Worm (Caenorhabditis elegans): Measurements from ENCODE around the gene nfyc-1.

Gene nfyc-1

DNA sequence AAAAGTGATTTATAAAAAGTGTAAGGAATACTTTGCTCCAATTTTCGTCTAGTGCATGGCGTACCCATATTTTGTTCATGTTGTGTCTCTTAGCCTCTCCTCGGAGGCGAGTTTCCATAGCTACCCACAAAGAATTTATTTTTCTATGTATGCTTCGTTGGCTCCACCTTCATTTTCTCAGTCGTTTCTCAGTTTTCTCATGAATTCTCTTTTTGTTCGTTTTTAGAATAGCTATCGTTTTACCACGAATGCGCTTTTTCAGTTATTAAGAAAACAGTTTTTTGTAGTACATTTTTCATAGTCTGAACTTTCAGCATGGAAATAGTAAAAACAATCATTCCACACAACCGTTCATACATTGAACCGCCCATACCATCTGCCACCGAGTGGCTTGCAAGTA, 37.4 kb upstream of the nfyc-1 start, which contains the start of gene osta-1:
Gene osta-1, plus strand, starts transcription at position 309 of the 400 bp plus-strand sequence.
- TF ChIP-seq jun-1 (tag; optimal IDR thresholded peaks at IDR 0.05) (no peak), nhr-11 (tag; optimal IDR thresholded peaks at IDR 0.05) (peak; percentile 75)

DNA sequence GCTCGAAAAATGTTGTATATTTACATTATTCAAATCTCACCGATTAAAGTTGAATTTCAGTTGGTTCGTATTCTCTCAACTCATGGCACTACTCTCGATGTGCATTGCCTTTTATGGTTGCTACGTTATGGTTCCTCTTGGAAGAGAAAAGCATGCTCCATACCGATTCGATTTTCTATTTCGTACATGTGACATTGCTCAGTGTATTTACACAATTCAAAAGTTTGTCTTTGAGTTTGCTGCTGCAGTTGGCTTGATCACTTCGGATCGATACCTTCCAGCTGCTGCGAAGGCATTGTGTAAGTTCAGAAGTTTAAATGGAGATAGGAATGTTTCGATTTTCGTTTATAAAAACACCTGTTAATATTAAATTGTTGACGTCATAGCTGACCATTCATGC, 35.5 kb upstream of the nfyc-1 start:
- TF ChIP-seq fos-1 (tag; optimal IDR thresholded peaks at IDR 0.05) (no peak), pqm-1 (tag; optimal IDR thresholded peaks at IDR 0.05) (no peak), ceh-28 (tag; optimal IDR thresholded peaks at IDR 0.05) (no peak), fkh-2 (tag; optimal IDR thresholded peaks at IDR 0.05) (no peak), mml-1 (tag; optimal IDR thresholded peaks at IDR 0.05) (no peak), daf-12 (tag; optimal IDR thresholded peaks at IDR 0.05) (no peak), ceh-9 (tag; optimal IDR thresholded peaks at IDR 0.05) (no peak), ZK546.5 (tag; optimal IDR thresholded peaks at IDR 0.05) (no peak), skn-1 (tag; optimal IDR thresholded peaks at IDR 0.05) (no peak), aly-2 (tag; optimal IDR thresholded peaks at IDR 0.05) (no peak)

DNA sequence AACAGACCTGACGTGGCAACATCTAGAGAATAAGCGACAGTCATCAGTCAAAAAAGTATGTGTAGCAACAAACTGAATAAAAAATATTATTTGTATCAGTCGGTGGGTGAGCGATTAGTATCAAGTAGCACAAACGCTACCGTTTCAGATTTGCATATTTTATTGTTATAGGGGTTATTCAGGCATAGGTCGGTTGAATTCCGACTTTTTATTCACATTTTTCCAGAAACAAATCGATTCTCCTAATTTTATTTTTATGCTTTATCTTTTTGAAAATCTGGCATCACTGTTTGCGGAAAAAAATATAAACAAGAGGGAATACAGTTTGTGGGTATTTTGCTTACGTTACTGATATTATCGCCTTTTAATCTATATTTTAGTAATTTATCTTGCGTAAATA, 31.9 kb upstream of the nfyc-1 start, which contains the start of gene best-4:
Gene best-4, minus strand, starts transcription at position 101 of the 400 bp plus-strand sequence.
- TF ChIP-seq pqm-1 (tag; optimal IDR thresholded peaks at IDR 0.05) (no peak), nhr-23 (tag; optimal IDR thresholded peaks at IDR 0.05) (no peak), unc-62 (GFP tag; optimal IDR thresholded peaks at IDR 0.05) (no peak), nhr-43 (tag; optimal IDR thresholded peaks at IDR 0.05; ENCODE audit: poor library complexity, severe bottlenecking) (no peak), nfya-1 (tag; optimal IDR thresholded peaks at IDR 0.05; ENCODE audit: insufficient read depth) (no peak), jun-1 (tag; optimal IDR thresholded peaks at IDR 0.05) (no peak), eor-1 (tag; optimal IDR thresholded peaks at IDR 0.05) (no peak), nhr-237 (tag; optimal IDR thresholded peaks at IDR 0.05) (no peak), unc-39 (tag; optimal IDR thresholded peaks at IDR 0.05) (no peak), ZK546.5 (tag; optimal IDR thresholded peaks at IDR 0.05) (no peak), ztf-4 (tag; optimal IDR thresholded peaks at IDR 0.05) (no peak), fos-1 (tag; optimal IDR thresholded peaks at IDR 0.05) (no peak), nhr-11 (tag; optimal IDR thresholded peaks at IDR 0.05) (no peak)

DNA sequence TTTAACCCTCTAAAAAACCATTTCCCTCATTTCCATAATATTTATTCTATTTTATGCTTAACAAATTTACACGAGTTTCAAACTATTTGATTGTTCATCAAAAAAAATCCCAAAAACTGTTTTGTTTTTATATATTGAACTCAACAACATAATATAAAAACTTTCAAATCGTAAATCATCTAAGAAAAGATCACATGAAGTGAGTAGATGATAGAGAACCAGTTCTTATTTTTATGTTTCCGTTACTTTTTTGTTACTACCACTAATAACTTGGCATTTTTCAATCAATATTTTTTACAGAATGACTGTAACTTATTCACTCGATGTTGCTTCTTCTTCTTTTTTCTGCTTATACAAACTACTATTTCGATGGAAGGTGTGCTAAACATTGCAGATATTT, 31.0 kb upstream of the nfyc-1 start, which contains the start of gene best-3:
Gene best-3, plus strand, starts transcription at position 301 of the 400 bp plus-strand sequence.
- TF ChIP-seq nhr-237 (tag; optimal IDR thresholded peaks at IDR 0.05) (no peak), nhr-77 (tag; optimal IDR thresholded peaks at IDR 0.05) (no peak), ceh-28 (tag; optimal IDR thresholded peaks at IDR 0.05) (no peak), elt-3 (tag; optimal IDR thresholded peaks at IDR 0.05) (no peak), skn-1 (tag; optimal IDR thresholded peaks at IDR 0.05) (no peak), elt-2 (tag; optimal IDR thresholded peaks at IDR 0.05) (no peak), ceh-9 (tag; optimal IDR thresholded peaks at IDR 0.05) (no peak), nhr-28 (tag; optimal IDR thresholded peaks at IDR 0.05) (no peak), nhr-11 (tag; optimal IDR thresholded peaks at IDR 0.05) (no peak)

DNA sequence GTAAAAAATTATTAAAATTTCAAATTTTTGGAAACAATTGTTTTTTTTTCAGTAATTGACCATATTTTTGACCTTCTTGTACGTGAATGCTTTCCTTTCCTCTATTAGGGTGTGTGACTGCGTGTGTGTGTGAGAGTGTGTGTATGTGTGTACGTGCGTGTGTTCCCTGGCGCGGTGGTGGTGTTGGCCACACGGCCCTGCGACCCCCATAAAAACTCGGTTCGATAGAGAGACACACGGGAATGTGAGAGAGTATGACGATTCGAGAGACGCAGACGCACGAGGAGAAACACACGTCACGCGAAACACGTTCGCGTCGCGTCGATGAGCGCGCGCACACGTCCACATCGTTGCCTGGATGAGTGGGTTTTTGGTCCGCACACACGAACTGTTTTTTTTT, 24.9 kb upstream of the nfyc-1 start:
- TF ChIP-seq unc-39 (tag; optimal IDR thresholded peaks at IDR 0.05): no peak
- TF ChIP-seq jun-1 (tag; optimal IDR thresholded peaks at IDR 0.05): peak; percentile 72
- peak; percentile 12 for TF ChIP-seq R02D3.7 (tag; optimal IDR thresholded peaks at IDR 0.05)
- no peak for TF ChIP-seq aly-2 (tag; optimal IDR thresholded peaks at IDR 0.05)
- TF ChIP-seq ceh-9 (tag; optimal IDR thresholded peaks at IDR 0.05): no peak
- TF ChIP-seq egl-5 (tag; optimal IDR thresholded peaks at IDR 0.05): peak; percentile 85
- TF ChIP-seq nhr-12 (tag; optimal IDR thresholded peaks at IDR 0.05): no peak
- TF ChIP-seq nhr-76 (tag; optimal IDR thresholded peaks at IDR 0.05): no peak
- peak; percentile 95 for TF ChIP-seq nhr-25 (tag; optimal IDR thresholded peaks at IDR 0.05)
- TF ChIP-seq snpc-4 (tag; optimal IDR thresholded peaks at IDR 0.05): peak; percentile 51
- TF ChIP-seq nhr-77 (tag; optimal IDR thresholded peaks at IDR 0.05): no peak
- TF ChIP-seq tbx-2 (tag; optimal IDR thresholded peaks at IDR 0.05): peak; percentile 42
- no peak for TF ChIP-seq elt-1 (tag; optimal IDR thresholded peaks at IDR 0.05)
- TF ChIP-seq hmg-11 (tag; optimal IDR thresholded peaks at IDR 0.05): peak; percentile 96
- peak; percentile 26 for TF ChIP-seq lsy-12 (tag; optimal IDR thresholded peaks at IDR 0.05)
- no peak for TF ChIP-seq fkh-10 (GFP tag; optimal IDR thresholded peaks at IDR 0.05)
- TF ChIP-seq pqm-1 (tag; optimal IDR thresholded peaks at IDR 0.05): peak; percentile 9
- TF ChIP-seq unc-62 (GFP tag; optimal IDR thresholded peaks at IDR 0.05): no peak
- TF ChIP-seq nhr-23 (tag; optimal IDR thresholded peaks at IDR 0.05): peak; percentile 81
- peak; percentile 58 for TF ChIP-seq lin-15B (tag; optimal IDR thresholded peaks at IDR 0.05)
- TF ChIP-seq eor-1 (tag; optimal IDR thresholded peaks at IDR 0.05): no peak
- peak; percentile 85 for TF ChIP-seq lin-39 (tag; optimal IDR thresholded peaks at IDR 0.05)
- TF ChIP-seq ztf-4 (tag; optimal IDR thresholded peaks at IDR 0.05): peak; percentile 46
- peak; percentile 60 for TF ChIP-seq ceh-28 (tag; optimal IDR thresholded peaks at IDR 0.05)
- TF ChIP-seq mdl-1 (tag; optimal IDR thresholded peaks at IDR 0.05): peak; percentile 68
- no peak for TF ChIP-seq ZK546.5 (tag; optimal IDR thresholded peaks at IDR 0.05)
- no peak for TF ChIP-seq fkh-2 (tag; optimal IDR thresholded peaks at IDR 0.05)
- peak; percentile 56 for TF ChIP-seq nhr-43 (tag; optimal IDR thresholded peaks at IDR 0.05; ENCODE audit: poor library complexity, severe bottlenecking)
- TF ChIP-seq nfya-1 (tag; optimal IDR thresholded peaks at IDR 0.05; ENCODE audit: insufficient read depth): peak; percentile 75
- TF ChIP-seq elt-3 (tag; optimal IDR thresholded peaks at IDR 0.05): peak in 1 of 3 experiments; percentile 61
- peak; percentile 66 for TF ChIP-seq elt-2 (tag; optimal IDR thresholded peaks at IDR 0.05)

Measured in whole organism, L3 larva.